Fruit fly (Drosophila melanogaster) whole organism, larva: Measurements from ENCODE around the gene CG17078.

Experiments
- noc ChIP-seq: fragments of 200-800 bp; sonication (Bioruptor generic); optimal IDR thresholded peaks from 3 replicates; lab custom pipeline; 2019; ENCODE audit warnings: missing biosample characterization, mild to moderate bottlenecking, missing genetic modification characterization, moderate library complexity

The CG17078 gene

dm6 chr2L:271553-271952 is 6.5 kb downstream of the CG17078 start, which contains the start of gene Dus1:
Dus1 (minus strand) TSS chr2L:271744.
- TF ChIP-seq noc = no peak

dm6 chr2L:268788-269187 is 9.2 kb downstream of the CG17078 start, which contains the start of gene CG3345:
CG3345 (plus strand) TSS chr2L:269088.
- TF ChIP-seq noc = no peak

- TF ChIP-seq noc = peak; percentile 68
Observed at dm6 chr2L:267441-268089, 10.5 kb downstream of the CG17078 start, which contains the start of gene CG17075. CG17075 (minus strand) TSS chr2L:267505.

dm6 chr2L:252174-252573 is 25.9 kb downstream of the CG17078 start, which contains the start of gene Rpp30:
Rpp30 (minus strand) TSS chr2L:252373.
- TF ChIP-seq noc = no peak

- TF ChIP-seq noc = peak; percentile 24
Observed at dm6 chr2L:250507-251215, 27.4 kb downstream of the CG17078 start, which contains the start of gene kis. kis (minus strand) TSS chr2L:250823.

- TF ChIP-seq noc = no peak
Observed at dm6 chr2L:249048-249825, 28.8 kb downstream of the CG17078 start.

- TF ChIP-seq noc = no peak
Observed at dm6 chr2L:248592-248991, 29.4 kb downstream of the CG17078 start.

DNA sequence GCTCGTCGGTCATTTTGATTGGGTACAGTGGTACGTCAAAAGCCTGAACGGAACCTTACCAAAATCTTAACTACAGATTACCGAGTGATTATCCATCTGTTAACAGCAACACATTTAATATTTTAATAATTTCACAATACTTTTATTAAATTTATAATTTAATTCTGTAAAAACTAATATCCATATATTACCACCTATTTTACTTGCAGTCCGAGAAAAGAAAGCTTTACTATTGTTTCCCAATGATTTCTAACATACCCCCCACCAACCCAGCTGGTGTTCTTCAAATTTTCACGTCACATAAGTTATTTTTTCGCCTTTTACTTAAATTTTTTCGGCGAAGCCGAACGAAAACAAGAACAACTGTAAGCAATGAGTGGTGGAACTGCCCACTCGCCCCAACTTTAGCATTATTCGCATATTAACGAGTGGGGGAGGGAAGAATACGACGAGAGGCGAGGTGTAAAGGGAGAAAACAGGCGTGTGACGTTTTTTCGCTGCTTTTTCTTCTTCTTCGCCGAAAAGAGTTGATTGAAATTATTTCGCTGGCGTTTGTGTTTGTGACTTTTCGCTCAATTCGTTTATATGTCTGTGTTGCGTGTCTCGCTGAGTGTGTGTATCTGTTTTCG is 30.1 kb downstream of the CG17078 start:
- TF ChIP-seq noc = peak; percentile 92

DNA sequence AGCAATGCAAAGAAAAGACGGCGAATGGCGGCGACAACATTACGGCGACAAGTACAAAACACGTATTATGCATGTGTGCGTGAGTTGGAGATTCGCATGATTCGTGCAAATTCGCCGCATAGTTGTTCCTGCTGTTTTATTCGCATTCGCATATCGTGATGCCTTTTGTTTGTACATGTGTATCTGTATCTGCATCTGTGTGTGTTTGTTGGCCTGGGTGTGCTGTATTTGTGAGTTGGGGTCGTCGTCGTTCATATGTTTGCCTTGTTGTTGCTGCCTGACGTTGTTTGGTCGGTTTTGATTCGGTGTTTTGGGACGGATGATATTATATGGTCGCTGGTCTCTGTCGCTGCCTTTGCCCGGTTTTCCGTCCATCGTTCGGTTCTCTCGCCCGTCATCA is 30.6 kb downstream of the CG17078 start:
- no peak for TF ChIP-seq noc

DNA sequence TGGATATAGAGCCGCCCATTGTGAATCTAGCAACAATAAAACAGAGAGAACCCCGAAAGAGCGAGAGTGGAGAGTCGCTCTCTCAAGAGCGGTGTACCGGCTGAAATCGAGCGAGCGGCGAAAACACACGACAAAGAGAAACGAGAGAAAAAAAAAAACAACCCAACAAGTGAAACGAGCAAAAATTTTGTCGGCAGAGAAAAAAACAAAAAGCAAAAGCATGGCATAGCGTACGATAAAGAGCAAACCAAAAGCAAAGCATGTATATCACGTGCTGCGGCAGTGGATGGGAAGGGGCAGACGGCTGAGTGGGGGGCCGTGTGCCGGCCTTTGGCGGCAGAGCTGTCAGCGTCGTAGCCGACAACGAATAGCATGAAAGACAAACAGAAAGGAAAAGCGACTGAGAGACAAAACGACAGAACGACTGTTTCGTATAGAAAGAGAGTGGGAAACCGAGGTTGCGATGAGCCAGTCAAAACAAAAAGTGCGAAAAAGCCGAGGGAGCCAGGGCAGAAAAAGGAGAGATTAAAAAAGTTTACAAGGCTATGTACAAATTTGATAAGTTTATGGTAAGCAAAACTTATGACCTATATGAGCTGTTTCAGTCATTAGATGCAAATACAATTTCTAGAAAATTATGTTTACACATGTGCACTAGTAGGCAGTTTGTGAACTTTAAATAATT is 31.2 kb downstream of the CG17078 start:
- peak; percentile 11 for TF ChIP-seq noc

dm6 chr2L:244559-244958 is 33.5 kb downstream of the CG17078 start:
- TF ChIP-seq noc = no peak

dm6 chr2L:243819-244218 is 34.2 kb downstream of the CG17078 start:
- TF ChIP-seq noc = peak; percentile 39

dm6 chr2L:243123-243522 is 34.9 kb downstream of the CG17078 start:
- TF ChIP-seq noc = no peak

- TF ChIP-seq noc = no peak
Observed at dm6 chr2L:241415-241814, 36.6 kb downstream of the CG17078 start.

dm6 chr2L:240176-240769 is 37.8 kb downstream of the CG17078 start:
- TF ChIP-seq noc = no peak

- TF ChIP-seq noc = no peak
Observed at dm6 chr2L:232187-232586, 45.8 kb downstream of the CG17078 start, which contains the start of gene CG13693. CG13693 (plus strand) TSS chr2L:232487.
